Worm (Caenorhabditis elegans) whole organism, L4/young adult: ENCODE measurements around the gene C09H5.7.

Experiments used
- W03F9.2 ChIP-seq: fragments of 150-350 bp; optimal IDR thresholded peaks from 2 replicates; lab custom pipeline; 2014; ENCODE audit warnings: missing biosample characterization, missing genetic modification characterization
- dao-5 ChIP-seq: sonication (generic microtip); optimal IDR thresholded peaks from 2 replicates; lab custom pipeline; 2016; ENCODE audit warnings: missing genotype, missing genetic modification characterization, moderate library complexity, missing compliant biosample characterization
- him-1 ChIP-seq: sonication (generic microtip); optimal IDR thresholded peaks from 2 replicates; lab custom pipeline; 2016; ENCODE audit warnings: missing genotype, missing genetic modification reagents, missing genetic modification characterization, missing compliant biosample characterization

C09H5.7 gene

ce11 chrV:8099306-8099705 is 14.3 kb upstream of the C09H5.7 start, which contains the start of gene sdz-23:
Gene sdz-23 (plus strand): TSS chrV:8099606.
- no peak for TF ChIP-seq W03F9.2

- TF ChIP-seq W03F9.2, result no peak
- no peak for TF ChIP-seq dao-5 (tag; lab: Kevin White, UChicago)
- TF ChIP-seq him-1 (tag; lab: Kevin White, UChicago), result no peak
Observed at ce11 chrV:8098239-8098638, 13.2 kb upstream of the C09H5.7 start, which contains the start of gene str-145. Gene str-145 (minus strand): TSS chrV:8098339.

ce11 chrV:8095378-8095777 is 10.3 kb upstream of the C09H5.7 start, which contains the start of gene str-146:
Gene str-146 (minus strand): TSS chrV:8095478.
- no peak for TF ChIP-seq W03F9.2
- TF ChIP-seq dao-5 (tag; lab: Kevin White, UChicago), result no peak
- no peak for TF ChIP-seq him-1 (tag; lab: Kevin White, UChicago)

- TF ChIP-seq W03F9.2, result no peak
- no peak for TF ChIP-seq him-1 (tag; lab: Kevin White, UChicago)
- TF ChIP-seq dao-5 (tag; lab: Kevin White, UChicago), result no peak
Observed at ce11 chrV:8092385-8092784, 7.3 kb upstream of the C09H5.7 start, which contains the start of gene str-129. Gene str-129 (minus strand): TSS chrV:8092485.

ce11 chrV:8090595-8090994 is 5.6 kb upstream of the C09H5.7 start, which contains the start of gene str-130:
Gene str-130 (minus strand): TSS chrV:8090695.
- no peak for TF ChIP-seq W03F9.2
- TF ChIP-seq dao-5 (tag; lab: Kevin White, UChicago), result no peak
- no peak for TF ChIP-seq him-1 (tag; lab: Kevin White, UChicago)

- TF ChIP-seq W03F9.2 (no peak), him-1 (tag; lab: Kevin White, UChicago) (no peak), dao-5 (tag; lab: Kevin White, UChicago) (no peak)
Observed at ce11 chrV:8081579-8081978, 3.5 kb downstream of the C09H5.7 start, which contains the start of gene str-131. Gene str-131 (minus strand): TSS chrV:8081679.

- TF ChIP-seq W03F9.2 (no peak), dao-5 (tag; lab: Kevin White, UChicago) (no peak), him-1 (tag; lab: Kevin White, UChicago) (no peak)
Observed at ce11 chrV:8079813-8080212, 5.2 kb downstream of the C09H5.7 start.

ce11 chrV:8075712-8076111 is 9.3 kb downstream of the C09H5.7 start, which contains the start of gene catp-3:
Gene catp-3 (plus strand): TSS chrV:8076012.
- TF ChIP-seq him-1 (tag; lab: Kevin White, UChicago) (no peak), W03F9.2 (no peak), dao-5 (tag; lab: Kevin White, UChicago) (no peak)

- TF ChIP-seq dao-5 (tag; lab: Kevin White, UChicago), result no peak
- no peak for TF ChIP-seq him-1 (tag; lab: Kevin White, UChicago)
- no peak for TF ChIP-seq W03F9.2
Observed at ce11 chrV:8073162-8073561, 11.9 kb downstream of the C09H5.7 start.

ce11 chrV:8072047-8072446 is 13.0 kb downstream of the C09H5.7 start, which contains the start of gene str-144:
Gene str-144 (minus strand): TSS chrV:8072147.
- no peak for TF ChIP-seq him-1 (tag; lab: Kevin White, UChicago)
- no peak for TF ChIP-seq dao-5 (tag; lab: Kevin White, UChicago)
- TF ChIP-seq W03F9.2, result no peak

- no peak for TF ChIP-seq dao-5 (tag; lab: Kevin White, UChicago)
- TF ChIP-seq him-1 (tag; lab: Kevin White, UChicago), result no peak
- no peak for TF ChIP-seq W03F9.2
Observed at ce11 chrV:8069637-8070036, 15.4 kb downstream of the C09H5.7 start, which contains the start of gene str-143. Gene str-143 (minus strand): TSS chrV:8069737.

ce11 chrV:8067800-8068199 is 17.2 kb downstream of the C09H5.7 start, which contains the start of gene str-140:
Gene str-140 (minus strand): TSS chrV:8067900.
- TF ChIP-seq W03F9.2 (no peak), him-1 (tag; lab: Kevin White, UChicago) (no peak), dao-5 (tag; lab: Kevin White, UChicago) (no peak)

ce11 chrV:8062074-8062473 is 23.0 kb downstream of the C09H5.7 start, which contains the start of gene str-139:
Gene str-139 (minus strand): TSS chrV:8062174.
- TF ChIP-seq him-1 (tag; lab: Kevin White, UChicago) (no peak), dao-5 (tag; lab: Kevin White, UChicago) (no peak), W03F9.2 (no peak)

ce11 chrV:8058359-8058758 is 26.7 kb downstream of the C09H5.7 start, which contains the start of gene str-138:
Gene str-138 (plus strand): TSS chrV:8058659.
- TF ChIP-seq W03F9.2 (no peak), him-1 (tag; lab: Kevin White, UChicago) (no peak), dao-5 (tag; lab: Kevin White, UChicago) (no peak)

ce11 chrV:8055170-8055569 is 29.9 kb downstream of the C09H5.7 start:
- TF ChIP-seq dao-5 (tag; lab: Kevin White, UChicago), result no peak
- no peak for TF ChIP-seq him-1 (tag; lab: Kevin White, UChicago)
- TF ChIP-seq W03F9.2, result no peak
